Fruit fly (Drosophila melanogaster) whole organism, embryonic: ENCODE measurements around the gene Pcif1.

Experiments used
- Aef1 ChIP-seq: fragments of 200-800 bp; sonication (Bioruptor generic); IDR thresholded peaks from 3 replicates; pipeline ENCODE4 v1.3.6; 2022; ENCODE audit warnings: missing biosample characterization, missing genetic modification characterization
- Awh ChIP-seq: fragments of 200-800 bp; sonication (Bioruptor generic); IDR thresholded peaks from 2 replicates; pipeline ENCODE4, ENCODE4 v1.3.6; 2022; ENCODE audit warnings: missing biosample characterization, missing genetic modification characterization
- CG11247 ChIP-seq: fragments of 200-800 bp; sonication (Bioruptor generic); IDR thresholded peaks from 2 replicates; pipeline ENCODE4 v1.3.6; 2022; ENCODE audit warnings: missing biosample characterization, missing genetic modification characterization
- CG1832 ChIP-seq: fragments of 200-800 bp; sonication (Bioruptor generic); optimal IDR thresholded peaks from 2 replicates; lab custom pipeline; 2017; ENCODE audit warnings: missing biosample characterization, mild to moderate bottlenecking, missing genetic modification characterization, inconsistent platforms
- CG2116 ChIP-seq: fragments of 200-800 bp; sonication (Bioruptor generic); optimal IDR thresholded peaks from 3 replicates; lab custom pipeline; 2018; ENCODE audit warnings: missing biosample characterization, mild to moderate bottlenecking, missing genetic modification characterization
- CG2712 ChIP-seq: fragments of 200-800 bp; optimal IDR thresholded peaks from 3 replicates; lab custom pipeline; 2019; ENCODE audit warnings: missing biosample characterization, mild to moderate bottlenecking, missing genetic modification characterization, moderate library complexity
- CG32772 ChIP-seq: fragments of 200-800 bp; sonication (Bioruptor generic); IDR thresholded peaks from 2 replicates; pipeline ENCODE4 v1.3.6; 2022; ENCODE audit warnings: missing biosample characterization, missing genetic modification characterization
- CG8944 ChIP-seq: fragments of 200-800 bp; sonication (Bioruptor generic); optimal IDR thresholded peaks from 3 replicates; lab custom pipeline; 2016; ENCODE audit warnings: missing biosample characterization, missing genetic modification characterization
- D19A ChIP-seq: fragments of 200-800 bp; optimal IDR thresholded peaks from 3 replicates; lab custom pipeline; 2019; ENCODE audit warnings: missing biosample characterization, mild to moderate bottlenecking, missing genetic modification characterization, moderate library complexity
- Dad ChIP-seq: fragments of 200-800 bp; sonication (Bioruptor generic); optimal IDR thresholded peaks from 3 replicates; lab custom pipeline; 2016; ENCODE audit warnings: missing biosample characterization, missing genetic modification characterization
- Dip3 ChIP-seq: fragments of 200-800 bp; sonication (Bioruptor generic); optimal IDR thresholded peaks from 3 replicates; lab custom pipeline; 2016; ENCODE audit warnings: missing biosample characterization, missing genetic modification characterization
- Gug ChIP-seq: fragments of 200-800 bp; sonication (Bioruptor generic); IDR thresholded peaks from 4 replicates; pipeline ENCODE4 v1.3.6; 2022; ENCODE audit warnings: missing biosample characterization, missing genetic modification characterization
- HLHmδ ChIP-seq: fragments of 200-800 bp; sonication (Bioruptor generic); optimal IDR thresholded peaks from 2 replicates; lab custom pipeline; 2018; ENCODE audit warnings: missing biosample characterization, mild to moderate bottlenecking, missing genetic modification characterization, moderate library complexity
- Med ChIP-seq: fragments of 200-800 bp; sonication (Bioruptor generic); peaks from one replicate; lab custom pipeline; 2016; ENCODE audit warnings: missing biosample characterization, missing genetic modification characterization, mild to moderate bottlenecking, inconsistent platforms, moderate library complexity
- Nf-YB ChIP-seq: fragments of 200-800 bp; sonication (Bioruptor generic); optimal IDR thresholded peaks from 3 replicates; lab custom pipeline; 2019; ENCODE audit warnings: missing biosample characterization, mild to moderate bottlenecking, missing genetic modification characterization, moderate library complexity
- Nf-YC ChIP-seq: fragments of 200-800 bp; optimal IDR thresholded peaks from 3 replicates; lab custom pipeline; 2019; ENCODE audit warnings: missing biosample characterization, mild to moderate bottlenecking, missing genetic modification characterization, moderate library complexity
- Opbp ChIP-seq: fragments of 200-800 bp; sonication (Bioruptor generic); IDR thresholded peaks from 3 replicates; pipeline ENCODE4 v1.3.6; 2022; ENCODE audit warnings: missing biosample characterization, missing genetic modification characterization; ENCODE audit not compliant: partially characterized antibody
- Rfx ChIP-seq: fragments of 200-800 bp; sonication (Bioruptor generic); IDR thresholded peaks from 2 replicates; pipeline ENCODE4 v1.3.6; 2022; ENCODE audit warnings: missing biosample characterization, missing genetic modification characterization
- Rx ChIP-seq: fragments of 200-800 bp; sonication (Bioruptor generic); IDR thresholded peaks from 2 replicates; pipeline ENCODE4 v1.3.6; 2022; ENCODE audit warnings: missing biosample characterization, missing genetic modification characterization
- Sox100B ChIP-seq: fragments of 200-800 bp; sonication (Bioruptor generic); optimal IDR thresholded peaks from 3 replicates; lab custom pipeline; 2018; ENCODE audit warnings: missing biosample characterization, mild to moderate bottlenecking, missing genetic modification characterization
- Sry-δ ChIP-seq: fragments of 200-800 bp; sonication (Bioruptor generic); optimal IDR thresholded peaks from 2 replicates; lab custom pipeline; 2016; ENCODE audit warnings: missing biosample characterization, missing genetic modification characterization
- TFAM ChIP-seq: fragments of 200-800 bp; sonication (Bioruptor generic); optimal IDR thresholded peaks from 2 replicates; lab custom pipeline; 2017; ENCODE audit warnings: missing biosample characterization, missing genetic modification characterization, inconsistent platforms
- ash1 ChIP-seq: fragments of 200-800 bp; sonication (Bioruptor generic); optimal IDR thresholded peaks from 2 replicates; lab custom pipeline; 2018; ENCODE audit warnings: missing biosample characterization, mild to moderate bottlenecking, missing genetic modification characterization
- crc ChIP-seq: fragments of 200-800 bp; sonication (Bioruptor generic); optimal IDR thresholded peaks from 2 replicates; lab custom pipeline; 2016; ENCODE audit warnings: missing biosample characterization, missing genetic modification characterization
- danr ChIP-seq: fragments of 200-800 bp; sonication (Bioruptor generic); IDR thresholded peaks from 2 replicates; pipeline ENCODE4 v1.3.6; 2022; ENCODE audit warnings: missing biosample characterization, missing genetic modification characterization
- disco-r ChIP-seq: fragments of 200-800 bp; sonication (Bioruptor generic); optimal IDR thresholded peaks from 2 replicates; lab custom pipeline; 2016; ENCODE audit warnings: missing biosample characterization, missing genetic modification characterization
- ewg ChIP-seq: fragments of 200-800 bp; sonication (Bioruptor generic); optimal IDR thresholded peaks from 3 replicates; lab custom pipeline; 2017; ENCODE audit warnings: mild to moderate bottlenecking, missing biosample characterization, missing genetic modification reagents, missing genetic modification characterization
- fd3F ChIP-seq: fragments of 200-800 bp; sonication (Bioruptor generic); optimal IDR thresholded peaks from 2 replicates; lab custom pipeline; 2018; ENCODE audit warnings: missing biosample characterization, mild to moderate bottlenecking, missing genetic modification characterization, moderate library complexity
- kay ChIP-seq: fragments of 200-800 bp; sonication (Bioruptor generic); optimal IDR thresholded peaks from 2 replicates; lab custom pipeline; 2016; ENCODE audit warnings: missing biosample characterization, missing genetic modification characterization
- ken ChIP-seq: fragments of 200-800 bp; sonication (Bioruptor generic); IDR thresholded peaks from 3 replicates; pipeline ENCODE4 v1.3.6; 2022; ENCODE audit warnings: missing biosample characterization, missing genetic modification characterization
- lmd ChIP-seq: fragments of 200-800 bp; sonication (Bioruptor generic); IDR thresholded peaks from 2 replicates; pipeline ENCODE4 v1.3.6; 2022; ENCODE audit warnings: missing biosample characterization, missing genetic modification characterization
- mld ChIP-seq: fragments of 200-800 bp; sonication (Bioruptor generic); IDR thresholded peaks from 3 replicates; pipeline ENCODE4 v1.3.6; 2022; ENCODE audit warnings: missing biosample characterization, missing genetic modification characterization; ENCODE audit not compliant: partially characterized antibody
- odd ChIP-seq: fragments of 200-800 bp; sonication (Bioruptor generic); optimal IDR thresholded peaks from 2 replicates; lab custom pipeline; 2017; ENCODE audit warnings: missing biosample characterization, mild to moderate bottlenecking, missing genetic modification characterization
- row ChIP-seq: fragments of 200-800 bp; sonication (Bioruptor generic); IDR thresholded peaks from 3 replicates; pipeline ENCODE4 v1.3.6; 2022; ENCODE audit warnings: missing biosample characterization, missing genetic modification characterization
- sd ChIP-seq: fragments of 200-800 bp; sonication (Bioruptor generic); optimal IDR thresholded peaks from 3 replicates; lab custom pipeline; 2018; ENCODE audit warnings: missing biosample characterization, mild to moderate bottlenecking, missing genetic modification characterization, moderate library complexity
- slbo ChIP-seq: fragments of 200-800 bp; sonication (Bioruptor generic); IDR thresholded peaks from 2 replicates; pipeline ENCODE4 v1.3.6; 2022; ENCODE audit warnings: missing biosample characterization, missing genetic modification characterization
- twi ChIP-seq: fragments of 200-800 bp; optimal IDR thresholded peaks from 2 replicates; lab custom pipeline; 2019; ENCODE audit warnings: missing biosample characterization, mild to moderate bottlenecking, missing genetic modification characterization, moderate library complexity

Gene Pcif1

dm6 chr3L:20732492-20732891, 53.5 kb downstream of the Pcif1 start (continued):
- no peak for TF ChIP-seq disco-r (GFP tag; lab: Kevin White, UChicago)
- no peak for TF ChIP-seq ewg
- no peak for TF ChIP-seq HLHmδ (GFP tag; lab: Kevin White, UChicago)
- TF ChIP-seq danr (GFP tag; lab: Robert Waterston, UW), result no peak
- 0 out of 2 replicates have a peak, but pooled peaks have one; percentile 18 for TF ChIP-seq CG11247 (GFP tag; lab: Robert Waterston, UW)
- TF ChIP-seq ken (GFP tag; lab: Robert Waterston, UW), result no peak
- TF ChIP-seq Med (GFP tag; lab: Kevin White, UChicago), result peak; percentile 59
- peak; percentile 2 for TF ChIP-seq D19A
- TF ChIP-seq kay (GFP tag; lab: Kevin White, UChicago), result no peak
- TF ChIP-seq TFAM (GFP tag; lab: Kevin White, UChicago), result no peak
- TF ChIP-seq lmd (GFP tag; lab: Robert Waterston, UW), result 0 out of 2 replicates have a peak, but pooled peaks have one; percentile 19
- TF ChIP-seq Rx (GFP tag; lab: Robert Waterston, UW), result no peak
- TF ChIP-seq Rfx (GFP tag; lab: Robert Waterston, UW), result 0 out of 2 replicates have a peak, but pooled peaks have one; percentile 22
- TF ChIP-seq CG2712 (tag; lab: Kevin White, UChicago), result no peak
- peak; percentile 31; the same call in 2 of the 3 replicates for TF ChIP-seq row (GFP tag; lab: Robert Waterston, UW)
- TF ChIP-seq Sry-δ, result no peak
- TF ChIP-seq Gug, result no peak; the same call in 3 of the 4 replicates
- no peak for TF ChIP-seq Opbp (GFP tag; lab: Robert Waterston, UW)
- no peak for TF ChIP-seq CG32772 (GFP tag; lab: Robert Waterston, UW)
- no peak for TF ChIP-seq Aef1 (GFP tag; lab: Robert Waterston, UW)
- TF ChIP-seq twi (tag; lab: Kevin White, UChicago), result no peak
- no peak for TF ChIP-seq Sox100B (GFP tag; lab: Kevin White, UChicago)
- TF ChIP-seq CG1832 (GFP tag; lab: Kevin White, UChicago), result no peak
- no peak for TF ChIP-seq odd (GFP tag; lab: Kevin White, UChicago)
- no peak for TF ChIP-seq Nf-YB (GFP tag; lab: Kevin White, UChicago)
- TF ChIP-seq Dip3 (GFP tag; lab: Kevin White, UChicago), result no peak
- TF ChIP-seq slbo (GFP tag; lab: Robert Waterston, UW), result peak; percentile 32; the same call in 1 of the 2 replicates
- TF ChIP-seq fd3F (GFP tag; lab: Kevin White, UChicago), result peak; percentile 6
- TF ChIP-seq ash1 (GFP tag; lab: Kevin White, UChicago), result no peak
- 0 out of 2 replicates have a peak, but pooled peaks have one; percentile 33 for TF ChIP-seq Awh (GFP tag; lab: Robert Waterston, UW)
- no peak for TF ChIP-seq mld
- TF ChIP-seq sd (tag; lab: Kevin White, UChicago), result no peak
- no peak for TF ChIP-seq CG2116
- TF ChIP-seq crc (GFP tag; lab: Kevin White, UChicago), result no peak
- TF ChIP-seq Nf-YC, result no peak
- TF ChIP-seq CG8944 (GFP tag; lab: Kevin White, UChicago), result no peak
- no peak for TF ChIP-seq Dad (GFP tag; lab: Kevin White, UChicago)
